Worm (Caenorhabditis elegans) whole organism, young adult: Measurements from ENCODE around the gene ptr-16.
A peak's percentile ranks its signal among the peaks of the same experiment; 100 is the strongest.

Experiments used
- B0019.2 ChIP-seq: fragments of 200-800 bp; sonication (Bioruptor generic); conservative IDR thresholded peaks from 2 replicates; pipeline ENCODE4 v1.3.6; 2022; ENCODE audit warnings: missing genetic modification reagents, missing genetic modification characterization, missing compliant biosample characterization
- B0261.1 ChIP-seq: sonication (generic microtip); optimal IDR thresholded peaks from 2 replicates; lab custom pipeline; 2016; ENCODE audit warnings: mild to moderate bottlenecking, missing genetic modification characterization, moderate library complexity, missing compliant biosample characterization
- C17E4.6 ChIP-seq: fragments of 200-800 bp; sonication (Bioruptor generic); IDR thresholded peaks from 2 replicates; pipeline ENCODE4 v1.3.6; 2022; ENCODE audit warnings: missing genetic modification reagents, missing genetic modification characterization, missing compliant biosample characterization
- D2030.7 ChIP-seq: fragments of 200-800 bp; sonication (Bioruptor generic); IDR thresholded peaks from 2 replicates; pipeline ENCODE4 v1.3.6; 2022; ENCODE audit warnings: missing genetic modification reagents, missing genetic modification characterization, missing compliant biosample characterization
- F10E7.11 ChIP-seq: sonication (generic microtip); optimal IDR thresholded peaks from 2 replicates; lab custom pipeline; 2017; ENCODE audit warnings: mild to moderate bottlenecking, missing genetic modification characterization, moderate library complexity, missing compliant biosample characterization
- F22D6.2 ChIP-seq: sonication (generic microtip); optimal IDR thresholded peaks from 2 replicates; lab custom pipeline; 2016; ENCODE audit warnings: mild to moderate bottlenecking, missing genetic modification characterization, missing compliant biosample characterization
- F23B12.7 ChIP-seq: sonication (generic microtip); optimal IDR thresholded peaks from 2 replicates; lab custom pipeline; 2017; ENCODE audit warnings: missing genetic modification characterization, mild to moderate bottlenecking, missing compliant biosample characterization, antibody characterized with exemption, moderate library complexity; ENCODE audit not compliant: insufficient read depth
- F39B2.1 ChIP-seq: fragments of 200-800 bp; sonication (Bioruptor generic); IDR thresholded peaks from 2 replicates; pipeline ENCODE4 v1.3.6; 2022; ENCODE audit warnings: missing genetic modification reagents, missing genetic modification characterization, missing compliant biosample characterization
- F52B5.7 ChIP-seq: sonication (generic microtip); optimal IDR thresholded peaks from 2 replicates; lab custom pipeline; 2016; ENCODE audit warnings: mild to moderate bottlenecking, missing genetic modification characterization, missing compliant biosample characterization
- F55B11.4 ChIP-seq: sonication (generic microtip); optimal IDR thresholded peaks from 2 replicates; lab custom pipeline; 2016; ENCODE audit warnings: missing compliant biosample characterization, missing genetic modification characterization, borderline replicate concordance; ENCODE audit not compliant: insufficient read depth
- K12H6.12 ChIP-seq: fragments of 200-800 bp; sonication (Bioruptor generic); optimal IDR thresholded peaks from 2 replicates; lab custom pipeline; 2018; ENCODE audit warnings: mild to moderate bottlenecking, missing genetic modification characterization, missing compliant biosample characterization
- Y53F4B.3 ChIP-seq: fragments of 200-800 bp; sonication (Bioruptor generic); IDR thresholded peaks from 2 replicates; pipeline ENCODE4 v1.3.6; 2022; ENCODE audit warnings: missing genetic modification reagents, missing genetic modification characterization, missing compliant biosample characterization
- Y53G8AR.9 ChIP-seq: fragments of 200-800 bp; sonication (Bioruptor generic); conservative IDR thresholded peaks from 2 replicates; pipeline ENCODE4 v1.3.6; 2022; ENCODE audit warnings: missing genetic modification reagents, missing genetic modification characterization, missing compliant biosample characterization
- Y79H2A.3 ChIP-seq: fragments of 200-800 bp; sonication (Bioruptor generic); conservative IDR thresholded peaks from 2 replicates; pipeline ENCODE4 v1.3.6; 2022; ENCODE audit warnings: missing genetic modification reagents, missing genetic modification characterization, missing compliant biosample characterization
- Y95B8A.8 ChIP-seq: fragments of 200-800 bp; sonication (Bioruptor generic); IDR thresholded peaks from 2 replicates; pipeline ENCODE4 v1.3.6; 2022; ENCODE audit warnings: missing genetic modification reagents, missing genetic modification characterization, missing compliant biosample characterization
- ama-1 ChIP-seq, 3 experiments: fragments of 150-350 bp in 1 of 3; sonication (generic microtip) in 2 of 3; optimal IDR thresholded peaks; 2 replicates each; lab custom pipeline; 2014 to 2018; ENCODE audit warnings: missing biosample characterization in 2 of 3, missing genetic modification characterization in 2 of 3, missing genetic modification reagents in 2 of 3
- athp-1 ChIP-seq: sonication (generic microtip); optimal IDR thresholded peaks from 2 replicates; lab custom pipeline; 2017; ENCODE audit warnings: mild to moderate bottlenecking, missing genetic modification characterization, missing compliant biosample characterization
- attf-5 ChIP-seq: fragments of 200-800 bp; sonication (Bioruptor generic); optimal IDR thresholded peaks from 2 replicates; lab custom pipeline; 2018; ENCODE audit warnings: mild to moderate bottlenecking, missing genetic modification characterization, missing compliant biosample characterization
- attf-6 ChIP-seq: fragments of 200-800 bp; sonication (Bioruptor generic); IDR thresholded peaks from 2 replicates; pipeline ENCODE4 v1.3.6; 2022; ENCODE audit warnings: missing genetic modification reagents, missing genetic modification characterization, missing compliant biosample characterization
- bed-1 ChIP-seq: fragments of 200-800 bp; sonication (Bioruptor generic); IDR thresholded peaks from 2 replicates; pipeline ENCODE4 v1.3.6; 2022; ENCODE audit warnings: missing genetic modification reagents, missing genetic modification characterization, missing compliant biosample characterization
- ccch-3 ChIP-seq: fragments of 200-800 bp; sonication (Bioruptor generic); optimal IDR thresholded peaks from 2 replicates; lab custom pipeline; 2018; ENCODE audit warnings: mild to moderate bottlenecking, missing genetic modification characterization, missing compliant biosample characterization
- cebp-1 ChIP-seq, 2 experiments: fragments of 200-800 bp in 1 of 2; sonication (Bioruptor generic) in 1 of 2; sonication (generic microtip) in 1 of 2; IDR thresholded peaks in 1 of 2; optimal IDR thresholded peaks in 1 of 2; 2 replicates each; pipeline versions ENCODE4 v1.3.6 to Lab custom; 2017 to 2022; ENCODE audit warnings: missing compliant biosample characterization in 2 of 2, missing genetic modification characterization in 2 of 2, mild to moderate bottlenecking in 1 of 2, missing genetic modification reagents in 1 of 2, moderate library complexity in 1 of 2
- cebp-2 ChIP-seq: fragments of 200-800 bp; sonication (Bioruptor generic); IDR thresholded peaks from 2 replicates; pipeline ENCODE4 v1.3.6; 2022; ENCODE audit warnings: missing genetic modification characterization, missing compliant biosample characterization
- ceh-79 ChIP-seq: sonication (generic microtip); optimal IDR thresholded peaks from 2 replicates; lab custom pipeline; 2017; ENCODE audit warnings: mild to moderate bottlenecking, missing genetic modification characterization, missing compliant biosample characterization
- ceh-91 ChIP-seq: fragments of 200-800 bp; sonication (Bioruptor generic); IDR thresholded peaks from 2 replicates; pipeline ENCODE4 v1.3.6; 2022; ENCODE audit warnings: missing genetic modification reagents, missing genetic modification characterization, missing compliant biosample characterization
- chd-7 ChIP-seq: sonication (generic microtip); optimal IDR thresholded peaks from 2 replicates; lab custom pipeline; 2016; ENCODE audit warnings: mild to moderate bottlenecking, missing genetic modification characterization, moderate library complexity, missing compliant biosample characterization
- egl-18 ChIP-seq: fragments of 200-800 bp; sonication (Bioruptor generic); IDR thresholded peaks from 2 replicates; pipeline ENCODE4 v1.3.6; 2022; ENCODE audit warnings: missing genetic modification reagents, missing genetic modification characterization, missing compliant biosample characterization
- him-1 ChIP-seq: sonication (generic microtip); optimal IDR thresholded peaks from 2 replicates; lab custom pipeline; 2016; ENCODE audit warnings: missing genotype, missing genetic modification reagents, missing genetic modification characterization, missing compliant biosample characterization
- hlh-12 ChIP-seq: sonication (generic microtip); optimal IDR thresholded peaks from 2 replicates; lab custom pipeline; 2016; ENCODE audit warnings: missing genetic modification characterization, missing compliant biosample characterization
- hmg-20 ChIP-seq: fragments of 200-800 bp; sonication (Bioruptor generic); IDR thresholded peaks from 2 replicates; pipeline ENCODE4 v1.3.6; 2022; ENCODE audit warnings: missing genetic modification reagents, missing genetic modification characterization, missing compliant biosample characterization
- hrde-1 ChIP-seq: sonication (generic microtip); optimal IDR thresholded peaks from 2 replicates; lab custom pipeline; 2016; ENCODE audit warnings: missing genetic modification characterization, mild to moderate bottlenecking, missing compliant biosample characterization, moderate library complexity, missing genotype, missing genetic modification reagents, borderline replicate concordance
- nhr-179 ChIP-seq: sonication (generic microtip); optimal IDR thresholded peaks from 2 replicates; lab custom pipeline; 2016; ENCODE audit warnings: mild to moderate bottlenecking, missing genetic modification characterization, missing compliant biosample characterization
- nhr-80 ChIP-seq: sonication (generic microtip); optimal IDR thresholded peaks from 2 replicates; lab custom pipeline; 2016; ENCODE audit warnings: missing genetic modification characterization, missing compliant biosample characterization
- nhr-90 ChIP-seq: sonication (generic microtip); optimal IDR thresholded peaks from 2 replicates; lab custom pipeline; 2016; ENCODE audit warnings: missing genotype, mild to moderate bottlenecking, missing genetic modification characterization, missing compliant biosample characterization
- rcor-1 ChIP-seq: fragments of 200-800 bp; sonication (Bioruptor generic); IDR thresholded peaks from 2 replicates; pipeline ENCODE4 v1.3.6; 2022; ENCODE audit warnings: missing genetic modification reagents, missing genetic modification characterization, missing compliant biosample characterization
- rpc-1 ChIP-seq, 2 experiments: fragments of 150-350 bp in 1 of 2; sonication (generic microtip) in 1 of 2; optimal IDR thresholded peaks; 2 replicates each; lab custom pipeline; 2014 to 2018; ENCODE audit warnings: missing biosample characterization in 1 of 2, missing genetic modification characterization in 1 of 2, missing genetic modification reagents in 1 of 2, missing genotype in 1 of 2
- sdz-38 ChIP-seq: sonication (generic microtip); optimal IDR thresholded peaks from 2 replicates; lab custom pipeline; 2016; ENCODE audit warnings: missing genotype, missing genetic modification characterization, missing compliant biosample characterization
- sea-2 ChIP-seq: fragments of 200-800 bp; sonication (Bioruptor generic); IDR thresholded peaks from 2 replicates; pipeline ENCODE4 v1.3.6; 2022; ENCODE audit warnings: missing genetic modification characterization, missing compliant biosample characterization
- somi-1 ChIP-seq: fragments of 200-800 bp; sonication (Bioruptor generic); optimal IDR thresholded peaks from 2 replicates; lab custom pipeline; 2018; ENCODE audit warnings: mild to moderate bottlenecking, missing genetic modification characterization, missing compliant biosample characterization
- sptf-2 ChIP-seq: fragments of 200-800 bp; sonication (Bioruptor generic); optimal IDR thresholded peaks from 2 replicates; lab custom pipeline; 2018; ENCODE audit warnings: mild to moderate bottlenecking, missing genetic modification characterization, missing compliant biosample characterization
- tbx-9 ChIP-seq: sonication (generic microtip); optimal IDR thresholded peaks from 2 replicates; lab custom pipeline; 2016; ENCODE audit warnings: borderline replicate concordance, missing genetic modification characterization, inconsistent platforms, missing compliant biosample characterization
- tlf-1 ChIP-seq: fragments of 200-800 bp; sonication (Bioruptor generic); optimal IDR thresholded peaks from 2 replicates; lab custom pipeline; 2018; ENCODE audit warnings: mild to moderate bottlenecking, missing genetic modification characterization, missing compliant biosample characterization
- unc-130 ChIP-seq: sonication (generic microtip); optimal IDR thresholded peaks from 2 replicates; lab custom pipeline; 2016; ENCODE audit warnings: missing genetic modification reagents, missing genetic modification characterization, missing compliant biosample characterization
- unc-62 ChIP-seq: fragments of 150-350 bp; optimal IDR thresholded peaks from 2 replicates; lab custom pipeline; 2014; ENCODE audit warnings: missing biosample characterization, missing genetic modification reagents, missing genetic modification characterization
- xnd-1 ChIP-seq: sonication (generic microtip); optimal IDR thresholded peaks from 2 replicates; lab custom pipeline; 2016; ENCODE audit warnings: missing genotype, missing genetic modification reagents, missing genetic modification characterization, missing compliant biosample characterization
- ztf-18 ChIP-seq: sonication (generic microtip); optimal IDR thresholded peaks from 2 replicates; lab custom pipeline; 2016; ENCODE audit warnings: missing genotype, mild to moderate bottlenecking, missing genetic modification characterization, missing compliant biosample characterization
- ztf-22 ChIP-seq: fragments of 200-800 bp; sonication (Bioruptor generic); optimal IDR thresholded peaks from 2 replicates; lab custom pipeline; 2018; ENCODE audit warnings: mild to moderate bottlenecking, missing genetic modification characterization, moderate library complexity, missing compliant biosample characterization

The ptr-16 gene

ce11 chrV:1131880-1132623 is 33.5 kb upstream of the ptr-16 start, which contains the start of gene W07B8.4 (continued):
- peak; percentile 35 for TF ChIP-seq nhr-90 (tag; lab: Kevin White, UChicago)
- TF ChIP-seq F10E7.11 (tag; lab: Kevin White, UChicago), result no peak
- TF ChIP-seq F22D6.2, result no peak
- TF ChIP-seq chd-7 (tag; lab: Kevin White, UChicago), result peak; percentile 4
- TF ChIP-seq tlf-1 (GFP tag; lab: Kevin White, UChicago), result no peak
- no peak for TF ChIP-seq F55B11.4 (tag; lab: Kevin White, UChicago)
- no peak for TF ChIP-seq F23B12.7
- no peak for TF ChIP-seq sptf-2 (GFP tag; lab: Kevin White, UChicago)
- no peak for TF ChIP-seq ztf-18 (tag; lab: Kevin White, UChicago)
- no peak for TF ChIP-seq B0261.1 (tag; lab: Kevin White, UChicago)
- no peak for TF ChIP-seq D2030.7 (GFP tag; lab: Robert Waterston, UW)
- TF ChIP-seq ztf-22 (GFP tag; lab: Kevin White, UChicago), result no peak
- no peak for TF ChIP-seq sea-2 (GFP tag; lab: Robert Waterston, UW)
- TF ChIP-seq rcor-1 (GFP tag; lab: Robert Waterston, UW), result no peak
- TF ChIP-seq F39B2.1 (GFP tag; lab: Robert Waterston, UW), result no peak
- no peak for TF ChIP-seq ceh-91 (GFP tag; lab: Robert Waterston, UW)
- TF ChIP-seq ccch-3, result no peak
- TF ChIP-seq nhr-80 (tag; lab: Kevin White, UChicago), result peak; percentile 5
- TF ChIP-seq hmg-20 (GFP tag; lab: Robert Waterston, UW), result no peak
- TF ChIP-seq K12H6.12, result no peak
- TF ChIP-seq cebp-2, result 0 out of 2 replicates have a peak, but pooled peaks have one; percentile 31
- no peak for TF ChIP-seq unc-130 (GFP tag; lab: Kevin White, UChicago)
- TF ChIP-seq Y53F4B.3 (GFP tag; lab: Robert Waterston, UW), result no peak
- no peak for TF ChIP-seq ceh-79
- TF ChIP-seq tbx-9, result no peak
- TF ChIP-seq him-1 (tag; lab: Kevin White, UChicago), result no peak
- no peak for TF ChIP-seq B0019.2 (GFP tag; lab: Robert Waterston, UW)
- TF ChIP-seq egl-18 (GFP tag; lab: Robert Waterston, UW), result no peak
- no peak for TF ChIP-seq attf-5 (GFP tag; lab: Kevin White, UChicago)
- no peak for TF ChIP-seq cebp-1 (GFP tag; IDR thresholded peaks at IDR 0.05; lab: Robert Waterston, UW)
- TF ChIP-seq cebp-1 (tag; optimal IDR thresholded peaks at IDR 0.05; lab: Kevin White, UChicago), result peak; percentile 2
- TF ChIP-seq somi-1 (GFP tag; lab: Kevin White, UChicago), result no peak
- no peak for TF ChIP-seq attf-6 (GFP tag; lab: Robert Waterston, UW)
- no peak for TF ChIP-seq Y79H2A.3 (GFP tag; lab: Robert Waterston, UW)
- no peak for TF ChIP-seq Y95B8A.8 (GFP tag; lab: Robert Waterston, UW)
- TF ChIP-seq hrde-1 (tag; lab: Kevin White, UChicago), result no peak
- TF ChIP-seq unc-62 (GFP tag; lab: Kevin White, UChicago), result no peak
- no peak for TF ChIP-seq bed-1
- no peak for TF ChIP-seq rpc-1 (optimal IDR thresholded peaks at IDR 0.05; lab: Kevin White, UChicago)
- no peak for TF ChIP-seq rpc-1 (tag; optimal IDR thresholded peaks at IDR 0.05; lab: Kevin White, UChicago)
- no peak for TF ChIP-seq athp-1
- no peak for TF ChIP-seq hlh-12
- peak; percentile 51; the same call in 1 of the 2 replicates for TF ChIP-seq Y53G8AR.9 (GFP tag; lab: Robert Waterston, UW)
- no peak for TF ChIP-seq nhr-179 (tag; lab: Kevin White, UChicago)
- no peak for TF ChIP-seq C17E4.6 (GFP tag; lab: Robert Waterston, UW)
- TF ChIP-seq ama-1 (optimal IDR thresholded peaks at IDR 0.05; lab: Kevin White, UChicago), result no peak
- TF ChIP-seq ama-1 (GFP tag; optimal IDR thresholded peaks at IDR 0.05; lab: Kevin White, UChicago), result no peak
- no peak for TF ChIP-seq F52B5.7
- TF ChIP-seq xnd-1 (tag; lab: Kevin White, UChicago), result no peak
- TF ChIP-seq sdz-38 (tag; lab: Kevin White, UChicago), result no peak
